Worm (Caenorhabditis elegans) whole organism, L3 larva: ENCODE measurements around the gene skpo-2.

Source experiments
- pqm-1 ChIP-seq: fragments of 150-350 bp; optimal IDR thresholded peaks from 2 replicates; lab custom pipeline; 2017; ENCODE audit warnings: missing biosample characterization, missing genetic modification characterization, inconsistent platforms
- unc-62 ChIP-seq: fragments of 150-350 bp; sonication (generic microtip); optimal IDR thresholded peaks from 4 replicates; lab custom pipeline; 2014; ENCODE audit warnings: missing biosample characterization, missing genetic modification reagents, missing genetic modification characterization

- TF ChIP-seq pqm-1 (tag; lab: Kevin White, UChicago), result no peak
- TF ChIP-seq unc-62 (GFP tag; lab: Kevin White, UChicago), result no peak
These were observed at the start of gene skpo-2 for ce11 chrII:3436412-3436811.
